Fruit fly (Drosophila melanogaster) whole organism, embryonic: ENCODE data around the gene UQCR-C2.

Experiments used
- CG10209 ChIP-seq: fragments of 200-800 bp; sonication (Bioruptor generic); optimal IDR thresholded peaks from 3 replicates; lab custom pipeline; 2017; ENCODE audit warnings: missing biosample characterization, mild to moderate bottlenecking, missing genetic modification characterization, missing genetic modification reagents
- CG11504 ChIP-seq: fragments of 200-800 bp; sonication (Bioruptor generic); optimal IDR thresholded peaks from 3 replicates; lab custom pipeline; 2019; ENCODE audit warnings: missing biosample characterization, mild to moderate bottlenecking, missing genetic modification characterization, moderate library complexity
- CG11695 ChIP-seq: fragments of 200-800 bp; sonication (Bioruptor generic); IDR thresholded peaks from 3 replicates; pipeline ENCODE4 v1.3.6; 2022; ENCODE audit warnings: missing biosample characterization, missing genetic modification characterization
- CG12236 ChIP-seq: fragments of 200-800 bp; sonication (Bioruptor generic); optimal IDR thresholded peaks from 2 replicates; lab custom pipeline; 2016; ENCODE audit warnings: missing biosample characterization, missing genetic modification characterization
- CG12299 ChIP-seq: fragments of 200-800 bp; sonication (Bioruptor generic); optimal IDR thresholded peaks from 2 replicates; lab custom pipeline; 2018; ENCODE audit warnings: missing biosample characterization, mild to moderate bottlenecking, missing genetic modification characterization
- CG1233 ChIP-seq: fragments of 200-800 bp; sonication (Bioruptor generic); optimal IDR thresholded peaks from 4 replicates; lab custom pipeline; 2018; ENCODE audit warnings: missing biosample characterization, mild to moderate bottlenecking, missing genetic modification characterization
- CG14014 ChIP-seq: fragments of 200-800 bp; sonication (Bioruptor generic); IDR thresholded peaks from 2 replicates; pipeline ENCODE4 v1.3.6; 2022; ENCODE audit warnings: missing biosample characterization, missing genetic modification characterization
- CG17612 ChIP-seq: fragments of 200-800 bp; sonication (Bioruptor generic); IDR thresholded peaks from 2 replicates; pipeline ENCODE4 v1.3.6; 2022; ENCODE audit warnings: missing biosample characterization, missing genetic modification characterization
- CG2129 ChIP-seq: fragments of 200-800 bp; sonication (Bioruptor generic); IDR thresholded peaks from 2 replicates; pipeline ENCODE4 v1.3.6; 2022; ENCODE audit warnings: missing biosample characterization, missing genetic modification characterization; ENCODE audit not compliant: partially characterized antibody
- CG2202 ChIP-seq: fragments of 200-800 bp; sonication (Bioruptor generic); optimal IDR thresholded peaks from 2 replicates; lab custom pipeline; 2018; ENCODE audit warnings: missing biosample characterization, mild to moderate bottlenecking, missing genetic modification characterization
- CG3065 ChIP-seq: fragments of 200-800 bp; sonication (Bioruptor generic); optimal IDR thresholded peaks from 2 replicates; lab custom pipeline; 2016; ENCODE audit warnings: missing biosample characterization, missing genetic modification characterization
- CG3407 ChIP-seq: fragments of 200-800 bp; sonication (Bioruptor generic); optimal IDR thresholded peaks from 2 replicates; lab custom pipeline; 2018; ENCODE audit warnings: missing biosample characterization, mild to moderate bottlenecking, missing genetic modification characterization
- CG4328 ChIP-seq: fragments of 200-800 bp; sonication (Bioruptor generic); optimal IDR thresholded peaks from 3 replicates; lab custom pipeline; 2017; ENCODE audit warnings: missing biosample characterization, missing genetic modification reagents, missing genetic modification characterization
- CG4404 ChIP-seq: fragments of 200-800 bp; sonication (Bioruptor generic); IDR thresholded peaks from 2 replicates; pipeline ENCODE4 v1.3.6; 2022; ENCODE audit warnings: missing biosample characterization, missing genetic modification characterization
- CG6254 ChIP-seq: fragments of 200-800 bp; sonication (Bioruptor generic); optimal IDR thresholded peaks from 3 replicates; lab custom pipeline; 2017; ENCODE audit warnings: mild to moderate bottlenecking, missing biosample characterization, missing genetic modification reagents, missing genetic modification characterization
- CG9437 ChIP-seq: fragments of 200-800 bp; sonication (Bioruptor generic); optimal IDR thresholded peaks from 2 replicates; lab custom pipeline; 2018; ENCODE audit warnings: missing biosample characterization, mild to moderate bottlenecking, missing genetic modification characterization
- CG9609 ChIP-seq: fragments of 200-800 bp; sonication (Bioruptor generic); optimal IDR thresholded peaks from 3 replicates; lab custom pipeline; 2016; ENCODE audit warnings: missing biosample characterization, missing genetic modification characterization
- CG9727 ChIP-seq: fragments of 200-800 bp; sonication (Bioruptor generic); optimal IDR thresholded peaks from 3 replicates; lab custom pipeline; 2017; ENCODE audit warnings: missing biosample characterization, mild to moderate bottlenecking, missing genetic modification characterization
- Dip3 ChIP-seq: fragments of 200-800 bp; sonication (Bioruptor generic); optimal IDR thresholded peaks from 3 replicates; lab custom pipeline; 2016; ENCODE audit warnings: missing biosample characterization, missing genetic modification characterization
- Doc3 ChIP-seq: fragments of 200-800 bp; sonication (Bioruptor generic); IDR thresholded peaks from 3 replicates; pipeline ENCODE4 v1.3.6; 2022; ENCODE audit warnings: missing biosample characterization, missing genetic modification characterization; ENCODE audit not compliant: partially characterized antibody
- Fer1 ChIP-seq: fragments of 200-800 bp; sonication (Bioruptor generic); optimal IDR thresholded peaks from 2 replicates; lab custom pipeline; 2017; ENCODE audit warnings: missing biosample characterization, mild to moderate bottlenecking, missing genetic modification characterization
- H15 ChIP-seq: fragments of 200-800 bp; sonication (Bioruptor generic); IDR thresholded peaks from 3 replicates; pipeline ENCODE4 v1.3.6; 2022; ENCODE audit warnings: missing biosample characterization, missing genetic modification characterization
- H2.0 ChIP-seq: fragments of 200-800 bp; sonication (Bioruptor generic); IDR thresholded peaks from 2 replicates; pipeline ENCODE4 v1.3.6; 2022; ENCODE audit warnings: missing biosample characterization, missing genetic modification characterization
- HmgZ ChIP-seq: fragments of 200-800 bp; sonication (Bioruptor generic); optimal IDR thresholded peaks from 2 replicates; lab custom pipeline; 2018; ENCODE audit warnings: missing biosample characterization, mild to moderate bottlenecking, missing genetic modification characterization
- Hmr ChIP-seq: fragments of 200-800 bp; sonication (Bioruptor generic); optimal IDR thresholded peaks from 3 replicates; lab custom pipeline; 2017; ENCODE audit warnings: mild to moderate bottlenecking, missing biosample characterization, missing genetic modification reagents, missing genetic modification characterization
- Kr ChIP-seq: fragments of 200-800 bp; sonication (Bioruptor generic); optimal IDR thresholded peaks from 2 replicates; lab custom pipeline; 2017; ENCODE audit warnings: missing biosample characterization, mild to moderate bottlenecking, missing genetic modification characterization
- MTF-1 ChIP-seq: fragments of 200-800 bp; sonication (Bioruptor generic); optimal IDR thresholded peaks from 2 replicates; lab custom pipeline; 2018; ENCODE audit warnings: missing biosample characterization, mild to moderate bottlenecking, missing genetic modification characterization, borderline replicate concordance
- Myb ChIP-seq: fragments of 200-800 bp; sonication (Bioruptor generic); optimal IDR thresholded peaks from 2 replicates; lab custom pipeline; 2016; ENCODE audit warnings: missing biosample characterization, missing genetic modification characterization
- NFAT ChIP-seq: fragments of 200-800 bp; sonication (Bioruptor generic); IDR thresholded peaks from 2 replicates; pipeline ENCODE4 v1.3.6; 2022; ENCODE audit warnings: missing biosample characterization, missing genetic modification characterization
- Side ChIP-seq: fragments of 200-800 bp; sonication (Bioruptor generic); optimal IDR thresholded peaks from 2 replicates; lab custom pipeline; 2016; ENCODE audit warnings: missing biosample characterization, missing genetic modification characterization
- Sin3A ChIP-seq: fragments of >200 bp; optimal IDR thresholded peaks from 2 replicates; lab custom pipeline; 2018
- Sox102F ChIP-seq: fragments of 200-800 bp; sonication (Bioruptor generic); optimal IDR thresholded peaks from 2 replicates; lab custom pipeline; 2018; ENCODE audit warnings: missing biosample characterization, mild to moderate bottlenecking, missing genetic modification characterization, moderate library complexity
- Stat92E ChIP-seq, 3 experiments: fragments of >200 bp in 2 of 3; fragments of 200-800 bp in 1 of 3; sonication (Bioruptor generic) in 1 of 3; optimal IDR thresholded peaks; 2 replicates each; lab custom pipeline; 2017 to 2019; ENCODE audit warnings: missing biosample characterization in 3 of 3, missing genetic modification characterization in 3 of 3, mild to moderate bottlenecking in 1 of 3, moderate library complexity in 1 of 3
- YL-1 ChIP-seq: fragments of 200-800 bp; sonication (Bioruptor generic); optimal IDR thresholded peaks from 3 replicates; lab custom pipeline; 2017; ENCODE audit warnings: missing biosample characterization, mild to moderate bottlenecking, missing genetic modification characterization
- ab ChIP-seq: fragments of 200-800 bp; sonication (Bioruptor generic); optimal IDR thresholded peaks from 2 replicates; lab custom pipeline; 2016; ENCODE audit warnings: missing biosample characterization, missing genetic modification characterization
- ara ChIP-seq: fragments of 200-800 bp; sonication (Bioruptor generic); IDR thresholded peaks from 2 replicates; pipeline ENCODE4 v1.3.6; 2022; ENCODE audit warnings: missing biosample characterization, missing genetic modification characterization
- br ChIP-seq: fragments of >200 bp; optimal IDR thresholded peaks from 2 replicates; lab custom pipeline; 2017
- ci ChIP-seq: fragments of 200-800 bp; sonication (Bioruptor generic); IDR thresholded peaks from 3 replicates; pipeline ENCODE4 v1.3.6; 2022; ENCODE audit warnings: missing biosample characterization, missing genetic modification characterization
- crc ChIP-seq: fragments of 200-800 bp; sonication (Bioruptor generic); optimal IDR thresholded peaks from 2 replicates; lab custom pipeline; 2016; ENCODE audit warnings: missing biosample characterization, missing genetic modification characterization
- dmrt99B ChIP-seq: fragments of 200-800 bp; sonication (Bioruptor generic); optimal IDR thresholded peaks from 2 replicates; lab custom pipeline; 2018; ENCODE audit warnings: missing biosample characterization, mild to moderate bottlenecking, missing genetic modification characterization, moderate library complexity
- gro ChIP-seq: fragments of 200-800 bp; sonication (Bioruptor generic); optimal IDR thresholded peaks from 2 replicates; lab custom pipeline; 2016; ENCODE audit warnings: missing biosample characterization, missing genetic modification characterization
- ind ChIP-seq: fragments of 200-800 bp; sonication (Bioruptor generic); optimal IDR thresholded peaks from 3 replicates; lab custom pipeline; 2016; ENCODE audit warnings: missing biosample characterization, missing genetic modification characterization
- ken ChIP-seq: fragments of 200-800 bp; sonication (Bioruptor generic); IDR thresholded peaks from 3 replicates; pipeline ENCODE4 v1.3.6; 2022; ENCODE audit warnings: missing biosample characterization, missing genetic modification characterization
- prd ChIP-seq, 3 experiments: fragments of >200 bp in 2 of 3; fragments of 200-800 bp in 1 of 3; sonication (Bioruptor generic) in 1 of 3; optimal IDR thresholded peaks in 2 of 3; IDR thresholded peaks in 1 of 3; 2 replicates in 2 of 3; 3 replicates in 1 of 3; pipeline versions ENCODE4 v1.3.6 to Lab custom; 2017 to 2022; ENCODE audit warnings: missing biosample characterization in 1 of 3, missing genetic modification characterization in 1 of 3
- schlank ChIP-seq: fragments of 200-800 bp; sonication (Bioruptor generic); optimal IDR thresholded peaks from 2 replicates; lab custom pipeline; 2018; ENCODE audit warnings: missing biosample characterization, mild to moderate bottlenecking, missing genetic modification characterization
- stc ChIP-seq: fragments of 200-800 bp; sonication (Bioruptor generic); IDR thresholded peaks from 2 replicates; pipeline ENCODE4 v1.3.6; 2022; ENCODE audit warnings: missing biosample characterization, missing genetic modification characterization
- tap ChIP-seq: fragments of 200-800 bp; optimal IDR thresholded peaks from 3 replicates; lab custom pipeline; 2019; ENCODE audit warnings: missing biosample characterization, mild to moderate bottlenecking, missing genetic modification characterization, moderate library complexity
- zen ChIP-seq: fragments of 200-800 bp; sonication (Bioruptor generic); optimal IDR thresholded peaks from 3 replicates; lab custom pipeline; 2018; ENCODE audit warnings: missing biosample characterization, mild to moderate bottlenecking, missing genetic modification characterization, moderate library complexity
- zen2 ChIP-seq: fragments of 200-800 bp; sonication (Bioruptor generic); IDR thresholded peaks from 3 replicates; pipeline ENCODE4 v1.3.6; 2022; ENCODE audit warnings: missing biosample characterization, missing genetic modification characterization; ENCODE audit not compliant: partially characterized antibody

UQCR-C2 gene

DNA sequence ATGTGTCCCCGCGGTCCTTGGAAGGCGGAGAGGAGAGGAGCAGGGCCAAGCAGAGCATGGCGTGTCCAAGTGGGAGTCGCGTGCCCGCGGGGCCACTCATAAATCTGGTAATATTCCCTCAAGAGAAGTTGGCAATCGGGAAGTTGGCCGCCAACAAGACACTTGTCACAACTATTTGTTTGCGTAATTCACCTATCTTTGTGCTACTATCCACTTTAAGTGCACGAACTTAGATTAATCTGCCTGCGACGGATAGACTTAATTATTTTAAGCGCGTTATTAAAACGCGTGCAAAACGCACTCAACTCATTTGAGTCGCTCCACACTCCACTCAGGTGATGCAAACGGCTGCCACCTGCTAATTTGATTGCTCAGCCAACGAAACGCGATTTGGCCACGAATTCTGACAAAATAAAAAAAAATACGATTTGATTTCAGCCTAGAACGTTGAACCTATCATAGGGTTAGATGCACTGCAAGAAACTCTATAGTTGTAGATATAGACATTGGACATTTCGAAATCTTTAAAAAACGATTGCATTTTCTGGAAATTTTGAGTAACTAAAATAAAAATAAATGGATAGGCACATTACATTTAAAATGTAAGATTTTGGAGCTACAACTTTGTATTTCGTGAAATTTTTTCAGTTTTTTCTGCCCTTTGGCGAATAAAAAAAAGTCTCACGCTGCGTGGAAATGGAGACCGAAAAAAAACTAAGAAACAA is 12.7 kb upstream of the UQCR-C2 start (continued):
- peak; percentile 44 for TF ChIP-seq ind (GFP tag; lab: Kevin White, UChicago)
- TF ChIP-seq CG2202 (tag; lab: Kevin White, UChicago) = no peak
- TF ChIP-seq CG3407 = no peak
- peak; percentile 48 for TF ChIP-seq ara (GFP tag; lab: Robert Waterston, UW)
- no peak for TF ChIP-seq H15 (GFP tag; lab: Robert Waterston, UW)
- no peak for TF ChIP-seq zen (tag; lab: Kevin White, UChicago)
- peak; percentile 21 for TF ChIP-seq CG9609 (GFP tag; lab: Kevin White, UChicago)
- no peak for TF ChIP-seq ab
- no peak for TF ChIP-seq zen2
- no peak for TF ChIP-seq MTF-1 (GFP tag; lab: Kevin White, UChicago)
- peak; percentile 18 for TF ChIP-seq CG9727
- TF ChIP-seq dmrt99B (tag; lab: Kevin White, UChicago) = peak; percentile 46
- no peak for TF ChIP-seq NFAT (GFP tag; lab: Robert Waterston, UW)
- peak; percentile 53 for TF ChIP-seq Fer1 (GFP tag; lab: Kevin White, UChicago)
- TF ChIP-seq CG2129 (GFP tag; lab: Robert Waterston, UW) = no peak
- peak; percentile 51 for TF ChIP-seq CG12299 (tag; lab: Kevin White, UChicago)
- TF ChIP-seq Doc3 (GFP tag; lab: Robert Waterston, UW) = no peak
- TF ChIP-seq CG14014 (GFP tag; lab: Robert Waterston, UW) = peak; percentile 71; the same call in 1 of the 2 replicates
- no peak for TF ChIP-seq Stat92E (GFP tag; optimal IDR thresholded peaks at IDR 0.05; lab: Kevin White, UChicago)
- TF ChIP-seq Kr (GFP tag; lab: Kevin White, UChicago) = no peak
- TF ChIP-seq HmgZ (tag; lab: Kevin White, UChicago) = no peak
- no peak for TF ChIP-seq br (lab: Kevin White, UChicago)
- no peak for TF ChIP-seq CG17612 (GFP tag; lab: Robert Waterston, UW)
- TF ChIP-seq ken (GFP tag; lab: Robert Waterston, UW) = no peak
- TF ChIP-seq gro = peak; percentile 55
- peak; percentile 64 for TF ChIP-seq CG11504 (tag; lab: Kevin White, UChicago)
- TF ChIP-seq ci (GFP tag; lab: Robert Waterston, UW) = 0 out of 3 replicates have a peak, but pooled peaks have one; percentile 21
- TF ChIP-seq YL-1 (GFP tag; lab: Kevin White, UChicago) = no peak
- TF ChIP-seq stc = peak; percentile 55; the same call in 1 of the 2 replicates
- peak; percentile 60 for TF ChIP-seq CG10209 (GFP tag; lab: Kevin White, UChicago)
- TF ChIP-seq CG4328 (GFP tag; lab: Kevin White, UChicago) = no peak
- peak; percentile 29 for TF ChIP-seq CG1233 (GFP tag; lab: Kevin White, UChicago)
- peak; percentile 32 for TF ChIP-seq H2.0 (GFP tag; lab: Robert Waterston, UW)
- no peak for TF ChIP-seq tap (tag; lab: Kevin White, UChicago)
- TF ChIP-seq Sox102F (GFP tag; lab: Kevin White, UChicago) = no peak
- peak; percentile 57; the same call in 2 of the 3 replicates for TF ChIP-seq CG11695
- no peak for TF ChIP-seq schlank (tag; lab: Kevin White, UChicago)
- TF ChIP-seq Myb = peak; percentile 24
- peak; percentile 22 for TF ChIP-seq Side (GFP tag; lab: Kevin White, UChicago)
- TF ChIP-seq crc (GFP tag; lab: Kevin White, UChicago) = peak; percentile 26
- TF ChIP-seq CG12236 (GFP tag; lab: Kevin White, UChicago) = no peak
- TF ChIP-seq CG3065 (GFP tag; lab: Kevin White, UChicago) = no peak
- TF ChIP-seq Hmr = peak; percentile 62
- TF ChIP-seq Dip3 (GFP tag; lab: Kevin White, UChicago) = peak; percentile 8
- TF ChIP-seq Sin3A (lab: Kevin White, UChicago) = no peak
- TF ChIP-seq CG6254 (GFP tag; lab: Kevin White, UChicago) = no peak
- peak; percentile 30; the same call in 1 of the 2 replicates for TF ChIP-seq CG4404
- TF ChIP-seq CG9437 (GFP tag; lab: Kevin White, UChicago) = peak; percentile 23
- no peak for TF ChIP-seq prd (optimal IDR thresholded peaks at IDR 0.05; lab: Kevin White, UChicago)
- peak; percentile 69 for TF ChIP-seq prd (GFP tag; IDR thresholded peaks at IDR 0.05; lab: Robert Waterston, UW)
